Worm (Caenorhabditis elegans): ENCODE measurements around the gene pals-33.

The pals-33 gene

ce11 chrV:3703888-3704287 lies 30.7 kb downstream of the pals-33 start (continued):
- TF ChIP-seq rnt-1 (tag; optimal IDR thresholded peaks at IDR 0.05) (peak; percentile 79), egl-27 (tag; optimal IDR thresholded peaks at IDR 0.05) (no peak), nhr-47 (tag; optimal IDR thresholded peaks at IDR 0.05) (peak; percentile 80), lir-3 (tag; optimal IDR thresholded peaks at IDR 0.05; ENCODE audit: poor library complexity) (no peak), sup-37 (GFP tag; optimal IDR thresholded peaks at IDR 0.05) (no peak), lin-15B (tag; optimal IDR thresholded peaks at IDR 0.05) (no peak), mef-2 (tag; optimal IDR thresholded peaks at IDR 0.05) (no peak), ceh-8 (GFP tag; optimal IDR thresholded peaks at IDR 0.05) (no peak), efl-3 (GFP tag; optimal IDR thresholded peaks at IDR 0.05) (no peak), pag-3 (tag; optimal IDR thresholded peaks at IDR 0.05; ENCODE audit: borderline replicate concordance, insufficient read depth) (no peak), mab-9 (GFP tag; IDR thresholded peaks at IDR 0.05) (no peak), mep-1 (tag; optimal IDR thresholded peaks at IDR 0.05) (peak; percentile 78), lin-35 (GFP tag; optimal IDR thresholded peaks at IDR 0.05) (peak; percentile 64), C34B4.2 (tag; optimal IDR thresholded peaks at IDR 0.05) (no peak), unc-98 (GFP tag; IDR thresholded peaks at IDR 0.05) (no peak), C16A3.4 (tag; optimal IDR thresholded peaks at IDR 0.05) (no peak), nhr-20 (tag; optimal IDR thresholded peaks at IDR 0.05) (peak; percentile 84), ces-1 (GFP tag; optimal IDR thresholded peaks at IDR 0.05) (no peak), unc-62 (GFP tag; optimal IDR thresholded peaks at IDR 0.05) (no peak), grh-1 (GFP tag; IDR thresholded peaks at IDR 0.05) (peak; percentile 8; the same call in 1 of the 2 replicates), lin-13 (GFP tag; optimal IDR thresholded peaks at IDR 0.05) (peak; percentile 66), dsc-1 (tag; optimal IDR thresholded peaks at IDR 0.05) (peak; percentile 60), ets-5 (GFP tag; IDR thresholded peaks at IDR 0.05) (no peak), C04F5.9 (tag; optimal IDR thresholded peaks at IDR 0.05) (no peak), ceh-63 (GFP tag; optimal IDR thresholded peaks at IDR 0.05) (no peak), irx-1 (tag; optimal IDR thresholded peaks at IDR 0.05) (peak; percentile 48), nhr-90 (tag; optimal IDR thresholded peaks at IDR 0.05; ENCODE audit: poor library complexity) (peak; percentile 53), nhr-237 (tag; optimal IDR thresholded peaks at IDR 0.05) (no peak), ceh-88 (GFP tag; IDR thresholded peaks at IDR 0.05) (no peak), Y116A8C.19 (tag; optimal IDR thresholded peaks at IDR 0.05; ENCODE audit: borderline replicate concordance) (no peak), tlp-1 (tag; optimal IDR thresholded peaks at IDR 0.05) (no peak), nhr-19 (GFP tag; conservative IDR thresholded peaks at IDR 0.05) (peak; percentile 60), lin-14 (GFP tag; optimal IDR thresholded peaks at IDR 0.05) (peak; percentile 92), dpl-1 (GFP tag; optimal IDR thresholded peaks at IDR 0.05) (peak; percentile 15 to 40 (median 38)), aly-2 (tag; optimal IDR thresholded peaks at IDR 0.05) (no peak), hpl-2 (GFP tag; optimal IDR thresholded peaks at IDR 0.05) (no peak), ztf-11 (tag; optimal IDR thresholded peaks at IDR 0.05) (peak in 1 of 2 experiments; percentile 63), sox-4 (tag; optimal IDR thresholded peaks at IDR 0.05) (no peak), ztf-4 (tag; optimal IDR thresholded peaks at IDR 0.05) (no peak), jun-1 (tag; optimal IDR thresholded peaks at IDR 0.05) (peak; percentile 34), aha-1 (tag; optimal IDR thresholded peaks at IDR 0.05) (no peak)

ce11 chrV:3704688-3705087 lies 31.5 kb downstream of the pals-33 start, which contains the start of gene lin-40:
Gene lin-40 (plus strand): TSS chrV:3704988.
- TF ChIP-seq efl-1 (optimal IDR thresholded peaks at IDR 0.05) (no peak), efl-1 (GFP tag; optimal IDR thresholded peaks at IDR 0.05 in 1 of 2) (peak in 1 of 2 experiments; percentile 87), ztf-11 (tag; optimal IDR thresholded peaks at IDR 0.05) (no peak)

All from whole organism, L1 larva.